Fruit fly (Drosophila melanogaster) whole organism, embryonic: ENCODE results near the gene ND-24.
A peak's percentile ranks its signal among the peaks of the same experiment; 100 is the strongest.

ENCODE experiments used
- BtbVII ChIP-seq: fragments of 200-800 bp; sonication (Bioruptor generic); optimal IDR thresholded peaks from 3 replicates; lab custom pipeline; 2017; ENCODE audit warnings: missing biosample characterization, mild to moderate bottlenecking, missing genetic modification characterization
- CG10321 ChIP-seq: fragments of 200-800 bp; sonication (Bioruptor generic); IDR thresholded peaks from 2 replicates; pipeline ENCODE4 v1.3.6; 2022; ENCODE audit warnings: missing biosample characterization, missing genetic modification characterization
- CG12236 ChIP-seq: fragments of 200-800 bp; sonication (Bioruptor generic); optimal IDR thresholded peaks from 2 replicates; lab custom pipeline; 2016; ENCODE audit warnings: missing biosample characterization, missing genetic modification characterization
- CG13894 ChIP-seq: fragments of 200-800 bp; sonication (Bioruptor generic); optimal IDR thresholded peaks from 3 replicates; lab custom pipeline; 2018; ENCODE audit warnings: missing biosample characterization, mild to moderate bottlenecking, missing genetic modification characterization, moderate library complexity
- CG15269 ChIP-seq: fragments of 200-800 bp; sonication (Bioruptor generic); optimal IDR thresholded peaks from 2 replicates; lab custom pipeline; 2018; ENCODE audit warnings: missing biosample characterization, mild to moderate bottlenecking, missing genetic modification characterization, moderate library complexity
- CG15479 ChIP-seq: fragments of 200-800 bp; sonication (Bioruptor generic); optimal IDR thresholded peaks from 3 replicates; lab custom pipeline; 2019; ENCODE audit warnings: missing biosample characterization, mild to moderate bottlenecking, missing genetic modification characterization, moderate library complexity
- CG15696 ChIP-seq: fragments of 200-800 bp; sonication (Bioruptor generic); optimal IDR thresholded peaks from 2 replicates; lab custom pipeline; 2019; ENCODE audit warnings: missing biosample characterization, mild to moderate bottlenecking, missing genetic modification characterization, moderate library complexity
- CG18011 ChIP-seq: fragments of 200-800 bp; sonication (Bioruptor generic); optimal IDR thresholded peaks from 2 replicates; lab custom pipeline; 2017; ENCODE audit warnings: missing biosample characterization, missing genetic modification characterization, mild to moderate bottlenecking, moderate library complexity, missing genotype
- CG18476 ChIP-seq: fragments of 200-800 bp; sonication (Bioruptor generic); optimal IDR thresholded peaks from 2 replicates; lab custom pipeline; 2016; ENCODE audit warnings: missing biosample characterization, mild to moderate bottlenecking, missing genetic modification characterization
- CG2120 ChIP-seq: fragments of 200-800 bp; sonication (Bioruptor generic); optimal IDR thresholded peaks from 3 replicates; lab custom pipeline; 2016; ENCODE audit warnings: missing biosample characterization, missing genetic modification characterization
- CG3995 ChIP-seq: fragments of 200-800 bp; sonication (Bioruptor generic); optimal IDR thresholded peaks from 3 replicates; lab custom pipeline; 2016; ENCODE audit warnings: missing biosample characterization, missing genetic modification characterization
- CG4404 ChIP-seq: fragments of 200-800 bp; sonication (Bioruptor generic); IDR thresholded peaks from 2 replicates; pipeline ENCODE4 v1.3.6; 2022; ENCODE audit warnings: missing biosample characterization, missing genetic modification characterization
- CG6175 ChIP-seq: fragments of 200-800 bp; sonication (Bioruptor generic); IDR thresholded peaks from 3 replicates; pipeline ENCODE4 v1.3.6; 2022; ENCODE audit warnings: missing biosample characterization, missing genetic modification characterization
- CG6654 ChIP-seq: fragments of 200-800 bp; sonication (Bioruptor generic); optimal IDR thresholded peaks from 2 replicates; lab custom pipeline; 2017; ENCODE audit warnings: missing biosample characterization, mild to moderate bottlenecking, missing genetic modification characterization
- CG6854 ChIP-seq: fragments of 200-800 bp; sonication (Bioruptor generic); optimal IDR thresholded peaks from 3 replicates; lab custom pipeline; 2017; ENCODE audit warnings: missing biosample characterization, mild to moderate bottlenecking, missing genetic modification characterization
- CG8290 ChIP-seq, 3 experiments: fragments of 200-800 bp; sonication (Bioruptor generic); optimal IDR thresholded peaks; 2 replicates each; lab custom pipeline; 2016 to 2019; ENCODE audit warnings: missing biosample characterization in 3 of 3, missing genetic modification characterization in 3 of 3, mild to moderate bottlenecking in 2 of 3, moderate library complexity in 1 of 3
- CG8924 ChIP-seq: fragments of 200-800 bp; optimal IDR thresholded peaks from 3 replicates; lab custom pipeline; 2019; ENCODE audit warnings: missing biosample characterization, mild to moderate bottlenecking, missing genetic modification characterization, moderate library complexity
- CG9876 ChIP-seq: fragments of 200-800 bp; sonication (Bioruptor generic); optimal IDR thresholded peaks from 2 replicates; lab custom pipeline; 2016; ENCODE audit warnings: missing biosample characterization, missing genetic modification characterization
- CoRest ChIP-seq: fragments of 200-800 bp; sonication (Bioruptor generic); optimal IDR thresholded peaks from 3 replicates; lab custom pipeline; 2018; ENCODE audit warnings: missing biosample characterization, mild to moderate bottlenecking, missing genetic modification characterization, moderate library complexity
- Dip3 ChIP-seq: fragments of 200-800 bp; sonication (Bioruptor generic); optimal IDR thresholded peaks from 3 replicates; lab custom pipeline; 2016; ENCODE audit warnings: missing biosample characterization, missing genetic modification characterization
- Drgx ChIP-seq: fragments of 200-800 bp; sonication (Bioruptor generic); IDR thresholded peaks from 2 replicates; pipeline ENCODE4 v1.3.6; 2022; ENCODE audit warnings: missing biosample characterization, missing genetic modification characterization
- E2f2 ChIP-seq: fragments of 200-800 bp; sonication (Bioruptor generic); IDR thresholded peaks from 2 replicates; pipeline ENCODE4 v1.3.6; 2022; ENCODE audit warnings: missing biosample characterization, missing genetic modification characterization
- Elba2 ChIP-seq: fragments of 200-800 bp; sonication (Bioruptor generic); optimal IDR thresholded peaks from 3 replicates; lab custom pipeline; 2016; ENCODE audit warnings: missing biosample characterization, missing genetic modification characterization
- HHEX ChIP-seq: fragments of 200-800 bp; sonication (Bioruptor generic); optimal IDR thresholded peaks from 3 replicates; lab custom pipeline; 2017; ENCODE audit warnings: missing biosample characterization, mild to moderate bottlenecking, missing genetic modification characterization, missing genetic modification reagents
- HLH4C ChIP-seq: fragments of 200-800 bp; sonication (Bioruptor generic); IDR thresholded peaks from 3 replicates; pipeline ENCODE4 v1.3.6; 2022; ENCODE audit warnings: missing biosample characterization, missing genetic modification characterization; ENCODE audit not compliant: partially characterized antibody
- Med ChIP-seq: fragments of 200-800 bp; sonication (Bioruptor generic); peaks from one replicate; lab custom pipeline; 2016; ENCODE audit warnings: missing biosample characterization, missing genetic modification characterization, mild to moderate bottlenecking, inconsistent platforms, moderate library complexity
- Mes4 ChIP-seq: fragments of 200-800 bp; sonication (Bioruptor generic); optimal IDR thresholded peaks from 2 replicates; lab custom pipeline; 2016; ENCODE audit warnings: missing biosample characterization, missing genetic modification characterization
- Rfx ChIP-seq: fragments of 200-800 bp; sonication (Bioruptor generic); IDR thresholded peaks from 2 replicates; pipeline ENCODE4 v1.3.6; 2022; ENCODE audit warnings: missing biosample characterization, missing genetic modification characterization
- Six4 ChIP-seq: fragments of 200-800 bp; sonication (Bioruptor generic); optimal IDR thresholded peaks from 2 replicates; lab custom pipeline; 2016; ENCODE audit warnings: missing biosample characterization, missing genetic modification characterization
- TFAM ChIP-seq: fragments of 200-800 bp; sonication (Bioruptor generic); optimal IDR thresholded peaks from 2 replicates; lab custom pipeline; 2017; ENCODE audit warnings: missing biosample characterization, missing genetic modification characterization, inconsistent platforms
- YL-1 ChIP-seq: fragments of 200-800 bp; sonication (Bioruptor generic); optimal IDR thresholded peaks from 3 replicates; lab custom pipeline; 2017; ENCODE audit warnings: missing biosample characterization, mild to moderate bottlenecking, missing genetic modification characterization
- ac ChIP-seq: fragments of 200-800 bp; sonication (Bioruptor generic); optimal IDR thresholded peaks from 3 replicates; lab custom pipeline; 2017; ENCODE audit warnings: missing biosample characterization, mild to moderate bottlenecking, missing genetic modification characterization
- caup ChIP-seq: fragments of 200-800 bp; sonication (Bioruptor generic); optimal IDR thresholded peaks from 3 replicates; lab custom pipeline; 2017; ENCODE audit warnings: missing biosample characterization, mild to moderate bottlenecking, missing genetic modification characterization, moderate library complexity; ENCODE audit not compliant: severe bottlenecking
- chn ChIP-seq: fragments of 200-800 bp; sonication (Bioruptor generic); optimal IDR thresholded peaks from 2 replicates; lab custom pipeline; 2016; ENCODE audit warnings: missing biosample characterization, missing genetic modification characterization
- corto ChIP-seq: fragments of 200-800 bp; sonication (Bioruptor generic); optimal IDR thresholded peaks from 2 replicates; lab custom pipeline; 2016; ENCODE audit warnings: missing biosample characterization, mild to moderate bottlenecking, missing genetic modification characterization, moderate library complexity
- croc ChIP-seq: fragments of 200-800 bp; sonication (Bioruptor generic); conservative IDR thresholded peaks from 3 replicates; pipeline ENCODE4 v1.3.6; 2022; ENCODE audit warnings: missing biosample characterization, missing genetic modification characterization
- cwo ChIP-seq: fragments of 200-800 bp; sonication (Bioruptor generic); optimal IDR thresholded peaks from 3 replicates; lab custom pipeline; 2017; ENCODE audit warnings: missing biosample characterization, missing genetic modification characterization, mild to moderate bottlenecking, moderate library complexity, missing genetic modification reagents
- en ChIP-seq: fragments of 200-800 bp; sonication (Bioruptor generic); optimal IDR thresholded peaks from 2 replicates; lab custom pipeline; 2016; ENCODE audit warnings: missing biosample characterization, missing genetic modification characterization
- fru ChIP-seq: fragments of >200 bp; optimal IDR thresholded peaks from 2 replicates; lab custom pipeline; 2017
- gcm2 ChIP-seq: fragments of 200-800 bp; sonication (Bioruptor generic); optimal IDR thresholded peaks from 2 replicates; lab custom pipeline; 2016; ENCODE audit warnings: missing biosample characterization, missing genetic modification characterization
- gem ChIP-seq: fragments of 200-800 bp; sonication (Bioruptor generic); optimal IDR thresholded peaks from 2 replicates; lab custom pipeline; 2019; ENCODE audit warnings: missing biosample characterization, mild to moderate bottlenecking, missing genetic modification characterization, moderate library complexity
- h ChIP-seq: fragments of >200 bp; optimal IDR thresholded peaks from 2 replicates; lab custom pipeline; 2017
- p53 ChIP-seq: fragments of 200-800 bp; sonication (Bioruptor generic); optimal IDR thresholded peaks from 2 replicates; lab custom pipeline; 2016; ENCODE audit warnings: missing biosample characterization, missing genetic modification characterization
- psq ChIP-seq: fragments of 200-800 bp; sonication (Bioruptor generic); optimal IDR thresholded peaks from 2 replicates; lab custom pipeline; 2017; ENCODE audit warnings: missing biosample characterization, missing genetic modification characterization
- pum ChIP-seq: fragments of 200-800 bp; sonication (Bioruptor generic); optimal IDR thresholded peaks from 2 replicates; lab custom pipeline; 2016; ENCODE audit warnings: missing biosample characterization, missing genetic modification characterization
- run ChIP-seq: fragments of 200-800 bp; sonication (Bioruptor generic); optimal IDR thresholded peaks from 3 replicates; lab custom pipeline; 2018; ENCODE audit warnings: missing biosample characterization, mild to moderate bottlenecking, missing genetic modification characterization
- slou ChIP-seq: fragments of 200-800 bp; sonication (Bioruptor generic); optimal IDR thresholded peaks from 3 replicates; lab custom pipeline; 2016; ENCODE audit warnings: missing biosample characterization, missing genetic modification characterization
- toy ChIP-seq: fragments of 200-800 bp; sonication (Bioruptor generic); IDR thresholded peaks from 2 replicates; pipeline ENCODE4 v1.3.6; 2022; ENCODE audit warnings: missing biosample characterization, missing genetic modification characterization
- twi ChIP-seq: fragments of 200-800 bp; optimal IDR thresholded peaks from 2 replicates; lab custom pipeline; 2019; ENCODE audit warnings: missing biosample characterization, mild to moderate bottlenecking, missing genetic modification characterization, moderate library complexity
- unpg ChIP-seq: fragments of 200-800 bp; sonication (Bioruptor generic); optimal IDR thresholded peaks from 3 replicates; lab custom pipeline; 2018; ENCODE audit warnings: missing biosample characterization, mild to moderate bottlenecking, missing genetic modification characterization, moderate library complexity
- zfh1 ChIP-seq: fragments of 200-800 bp; sonication (Bioruptor generic); IDR thresholded peaks from 3 replicates; pipeline ENCODE4 v1.3.6; 2022; ENCODE audit warnings: missing biosample characterization, missing genetic modification characterization

Gene ND-24

dm6 chrX:17599330-17599729 lies 32.6 kb upstream of the ND-24 start, which contains the start of gene X11L (continued):
- TF ChIP-seq YL-1 (GFP tag; lab: Kevin White, UChicago) (peak; percentile 70), CG3995 (GFP tag; lab: Kevin White, UChicago) (no peak), CG18476 (peak; percentile 51), CG6175 (GFP tag; lab: Robert Waterston, UW) (peak; percentile 60; the same call in 1 of the 3 replicates), unpg (no peak), Elba2 (GFP tag; lab: Kevin White, UChicago) (peak; percentile 24), HLH4C (GFP tag; lab: Robert Waterston, UW) (peak; percentile 90), CG2120 (GFP tag; lab: Kevin White, UChicago) (peak; percentile 87), CG4404 (GFP tag; lab: Robert Waterston, UW) (peak; percentile 41; the same call in 1 of the 2 replicates), chn (GFP tag; lab: Kevin White, UChicago) (peak; percentile 74), Mes4 (GFP tag; lab: Kevin White, UChicago) (peak; percentile 57), en (GFP tag; lab: Kevin White, UChicago) (peak; percentile 29), CG8924 (tag; lab: Kevin White, UChicago) (no peak), gem (tag; lab: Kevin White, UChicago) (no peak), TFAM (GFP tag; lab: Kevin White, UChicago) (no peak), psq (GFP tag; lab: Kevin White, UChicago) (peak; percentile 13), Rfx (GFP tag; lab: Robert Waterston, UW) (peak; percentile 84), CG15696 (tag; lab: Kevin White, UChicago) (no peak), twi (tag; lab: Kevin White, UChicago) (peak; percentile 7), CG9876 (GFP tag; lab: Kevin White, UChicago) (peak; percentile 53), CG15269 (tag; lab: Kevin White, UChicago) (no peak), CG13894 (tag; lab: Kevin White, UChicago) (no peak), CG15479 (no peak), zfh1 (GFP tag; lab: Robert Waterston, UW) (peak; percentile 77; the same call in 2 of the 3 replicates), HHEX (peak; percentile 66), CG10321 (GFP tag; lab: Robert Waterston, UW) (no peak), caup (GFP tag; lab: Kevin White, UChicago) (peak; percentile 75), Drgx (peak; percentile 56; the same call in 1 of the 2 replicates), Med (peak; percentile 96), corto (GFP tag; lab: Kevin White, UChicago) (peak; percentile 22), CG6654 (GFP tag; lab: Kevin White, UChicago) (no peak), E2f2 (GFP tag; lab: Robert Waterston, UW) (peak; percentile 79), CoRest (tag; lab: Kevin White, UChicago) (peak; percentile 54), croc (GFP tag; lab: Robert Waterston, UW) (no peak), cwo (peak; percentile 31), CG18011 (GFP tag; lab: Kevin White, UChicago) (peak; percentile 66), gcm2 (GFP tag; lab: Kevin White, UChicago) (peak; percentile 65), run (tag; lab: Kevin White, UChicago) (no peak), h (no peak), CG8290 (GFP tag; optimal IDR thresholded peaks at IDR 0.05; lab: Kevin White, UChicago) (peak; percentile 54), CG8290 (tag; optimal IDR thresholded peaks at IDR 0.05; lab: Kevin White, UChicago) (peak; percentile 11 to 90), toy (GFP tag; lab: Robert Waterston, UW) (no peak), BtbVII (GFP tag; lab: Kevin White, UChicago) (no peak), ac (GFP tag; lab: Kevin White, UChicago) (no peak), Dip3 (GFP tag; lab: Kevin White, UChicago) (peak; percentile 74), p53 (GFP tag; lab: Kevin White, UChicago) (peak; percentile 75), pum (GFP tag; lab: Kevin White, UChicago) (peak; percentile 69), CG12236 (GFP tag; lab: Kevin White, UChicago) (peak; percentile 37), fru (lab: Kevin White, UChicago) (no peak), slou (GFP tag; lab: Kevin White, UChicago) (peak; percentile 29), Six4 (GFP tag; lab: Kevin White, UChicago) (peak; percentile 40), CG6854 (GFP tag; lab: Kevin White, UChicago) (no peak)
